In genomic region chr3R:19314283-19314682, dm6 we compare ENCODE assay signal across 4 fruit fly cellular contexts.
TF ChIP-seq lines count a peak whose summit lies in the region.

No protein-coding gene starts in this region.

- TF ChIP-seq CTCF in whole organism, embryonic (GFP tag; optimal IDR thresholded peaks at IDR 0.05; lab: Kevin White, UChicago): no peak

TF ChIP-seq in whole organism, embryonic, 481 proteins besides CTCF, POLR2A, EP300 and RAD21:
- TF ChIP-seq nom (GFP tag; optimal IDR thresholded peaks at IDR 0.05; lab: Kevin White, UChicago) (peak; percentile 60), sens (GFP tag; lab: Kevin White, UChicago) (peak; percentile 76), bsh (GFP tag; optimal IDR thresholded peaks at IDR 0.05; lab: Kevin White, UChicago) (peak in 1 of 2 experiments; percentile 57), stc (GFP tag; IDR thresholded peaks at IDR 0.05; lab: Robert Waterston, UW) (no peak), Trl (optimal IDR thresholded peaks at IDR 0.05; lab: Kevin White, UChicago) (no peak), Trl (GFP tag; optimal IDR thresholded peaks at IDR 0.05; lab: Kevin White, UChicago) (no peak), CG4360 (GFP tag; IDR thresholded peaks at IDR 0.05; lab: Robert Waterston, UW) (no peak), peb (GFP tag; IDR thresholded peaks at IDR 0.05; lab: Robert Waterston, UW) (no peak), Drgx (GFP tag; IDR thresholded peaks at IDR 0.05; lab: Robert Waterston, UW) (peak; percentile 32; the same call in 1 of the 2 replicates), CG4854 (GFP tag; optimal IDR thresholded peaks at IDR 0.05; lab: Kevin White, UChicago) (no peak), unpg (GFP tag; optimal IDR thresholded peaks at IDR 0.05; lab: Kevin White, UChicago) (no peak), lbe (GFP tag; optimal IDR thresholded peaks at IDR 0.05; lab: Kevin White, UChicago) (peak; percentile 62), E2f1 (GFP tag; IDR thresholded peaks at IDR 0.05; lab: Robert Waterston, UW) (0 out of 2 replicates have a peak, but pooled peaks have one; percentile 16), corto (GFP tag; optimal IDR thresholded peaks at IDR 0.05; lab: Kevin White, UChicago) (peak; percentile 84), CG7271 (tag; optimal IDR thresholded peaks at IDR 0.05; lab: Kevin White, UChicago) (no peak)

TF ChIP-seq in whole organism, prepupa, 60 proteins besides CTCF, POLR2A, EP300 and RAD21 (continues in another document):
- peak; percentile 90 for TF ChIP-seq Ets96B (tag; optimal IDR thresholded peaks at IDR 0.05; lab: Kevin White, UChicago)
- no peak for TF ChIP-seq CG6854 (GFP tag; optimal IDR thresholded peaks at IDR 0.05; lab: Kevin White, UChicago)
- TF ChIP-seq fd85E (GFP tag; optimal IDR thresholded peaks at IDR 0.05; lab: Kevin White, UChicago): peak; percentile 33
- TF ChIP-seq Sox102F (GFP tag; optimal IDR thresholded peaks at IDR 0.05; lab: Kevin White, UChicago): peak; percentile 89
- peak; percentile 91 for TF ChIP-seq Met (GFP tag; optimal IDR thresholded peaks at IDR 0.05; lab: Kevin White, UChicago)
- peak; percentile 89 for TF ChIP-seq vri (GFP tag; optimal IDR thresholded peaks at IDR 0.05; lab: Kevin White, UChicago)
- no peak for TF ChIP-seq dac (GFP tag; optimal IDR thresholded peaks at IDR 0.05; lab: Kevin White, UChicago)
- peak; percentile 89 for TF ChIP-seq OdsH (GFP tag; optimal IDR thresholded peaks at IDR 0.05; lab: Kevin White, UChicago)
- TF ChIP-seq net (GFP tag; optimal IDR thresholded peaks at IDR 0.05; lab: Kevin White, UChicago): peak; percentile 75
- peak; percentile 77 for TF ChIP-seq ss (GFP tag; optimal IDR thresholded peaks at IDR 0.05; lab: Kevin White, UChicago)
- TF ChIP-seq CG9139 (GFP tag; optimal IDR thresholded peaks at IDR 0.05; lab: Kevin White, UChicago): peak; percentile 65
- peak; percentile 18; the same call in 1 of the 2 replicates for TF ChIP-seq CG11294 (GFP tag; IDR thresholded peaks at IDR 0.05; lab: Robert Waterston, UW)
- TF ChIP-seq CG6808 (GFP tag; optimal IDR thresholded peaks at IDR 0.05; lab: Kevin White, UChicago): peak; percentile 78
- peak; percentile 82 for TF ChIP-seq CG3032 (tag; optimal IDR thresholded peaks at IDR 0.05; lab: Kevin White, UChicago)
- TF ChIP-seq CG11902 (GFP tag; optimal IDR thresholded peaks at IDR 0.05; lab: Kevin White, UChicago): peak; percentile 74
- TF ChIP-seq lz (GFP tag; optimal IDR thresholded peaks at IDR 0.05; lab: Kevin White, UChicago): peak; percentile 87
- peak; percentile 81 for TF ChIP-seq dsx (GFP tag; optimal IDR thresholded peaks at IDR 0.05; lab: Kevin White, UChicago; ENCODE audit: poor library complexity, severe bottlenecking)
- TF ChIP-seq Eip78C (GFP tag; lab: Kevin White, UChicago): peak; percentile 96
- TF ChIP-seq spab (GFP tag; optimal IDR thresholded peaks at IDR 0.05; lab: Kevin White, UChicago): peak; percentile 82
- peak; percentile 80 for TF ChIP-seq CG34406 (GFP tag; optimal IDR thresholded peaks at IDR 0.05; lab: Kevin White, UChicago)
- TF ChIP-seq CG6163 (GFP tag; IDR thresholded peaks at IDR 0.05; lab: Robert Waterston, UW): peak; percentile 89
- peak; percentile 92 for TF ChIP-seq acj6 (GFP tag; optimal IDR thresholded peaks at IDR 0.05; lab: Kevin White, UChicago)
- peak; percentile 90 for TF ChIP-seq CG3919 (GFP tag; optimal IDR thresholded peaks at IDR 0.05; lab: Kevin White, UChicago)
- TF ChIP-seq CG4318 (GFP tag; optimal IDR thresholded peaks at IDR 0.05; lab: Kevin White, UChicago): peak; percentile 1
- peak; percentile 89 for TF ChIP-seq CG6792 (GFP tag; optimal IDR thresholded peaks at IDR 0.05; lab: Kevin White, UChicago)
- peak; percentile 85 for TF ChIP-seq pdm3 (GFP tag; optimal IDR thresholded peaks at IDR 0.05; lab: Kevin White, UChicago)

TF ChIP-seq in whole organism, pupa, 21 proteins besides CTCF, POLR2A, EP300 and RAD21:
- peak; percentile 48 for TF ChIP-seq D1 (tag; optimal IDR thresholded peaks at IDR 0.05; lab: Kevin White, UChicago)
- peak; percentile 86 for TF ChIP-seq CG8159 (tag; optimal IDR thresholded peaks at IDR 0.05; lab: Kevin White, UChicago)
- TF ChIP-seq Pif1B (GFP tag; optimal IDR thresholded peaks at IDR 0.05; lab: Kevin White, UChicago): peak; percentile 76
- TF ChIP-seq CG9948 (tag; optimal IDR thresholded peaks at IDR 0.05; lab: Kevin White, UChicago): peak; percentile 87
- no peak for TF ChIP-seq Ets98B (GFP tag; IDR thresholded peaks at IDR 0.05; lab: Robert Waterston, UW)
- TF ChIP-seq CG32121 (GFP tag; IDR thresholded peaks at IDR 0.05; lab: Robert Waterston, UW): no peak
- TF ChIP-seq CG15710 (tag; optimal IDR thresholded peaks at IDR 0.05; lab: Kevin White, UChicago): peak; percentile 91
- TF ChIP-seq CG12605 (GFP tag; IDR thresholded peaks at IDR 0.05; lab: Robert Waterston, UW): peak; percentile 72
- TF ChIP-seq CG4496 (GFP tag; IDR thresholded peaks at IDR 0.05; lab: Robert Waterston, UW): peak; percentile 70
- TF ChIP-seq Pif1A (GFP tag; optimal IDR thresholded peaks at IDR 0.05; lab: Kevin White, UChicago): peak; percentile 81
- peak; percentile 88 for TF ChIP-seq CG34367 (tag; optimal IDR thresholded peaks at IDR 0.05; lab: Kevin White, UChicago)
- peak; percentile 45 for TF ChIP-seq CG8301 (tag; optimal IDR thresholded peaks at IDR 0.05; lab: Kevin White, UChicago)
- TF ChIP-seq gl (tag; optimal IDR thresholded peaks at IDR 0.05; lab: Kevin White, UChicago): peak; percentile 73
- TF ChIP-seq EcR (GFP tag; optimal IDR thresholded peaks at IDR 0.05; lab: Kevin White, UChicago): peak; percentile 20
- peak; percentile 56 for TF ChIP-seq CG13204 (GFP tag; optimal IDR thresholded peaks at IDR 0.05; lab: Kevin White, UChicago)
- TF ChIP-seq CG10348 (GFP tag; IDR thresholded peaks at IDR 0.05; lab: Robert Waterston, UW): no peak
- peak; percentile 69 for TF ChIP-seq CG14655 (GFP tag; optimal IDR thresholded peaks at IDR 0.05; lab: Kevin White, UChicago)
- TF ChIP-seq fd96Ca (GFP tag; IDR thresholded peaks at IDR 0.05; lab: Robert Waterston, UW): peak; percentile 70
- peak; percentile 89 for TF ChIP-seq CG17806 (tag; optimal IDR thresholded peaks at IDR 0.05; lab: Kevin White, UChicago)
- TF ChIP-seq rn (GFP tag; IDR thresholded peaks at IDR 0.05; lab: Robert Waterston, UW): peak; percentile 65
- TF ChIP-seq Snoo (tag; optimal IDR thresholded peaks at IDR 0.05; lab: Kevin White, UChicago): peak; percentile 73

TF ChIP-seq in whole organism, wandering third instar larva, 38 proteins besides CTCF, POLR2A, EP300 and RAD21 (continues in another document):
- peak; percentile 92 for TF ChIP-seq br (GFP tag; optimal IDR thresholded peaks at IDR 0.05; lab: Kevin White, UChicago)
- TF ChIP-seq dmrt93B (GFP tag; optimal IDR thresholded peaks at IDR 0.05; lab: Kevin White, UChicago): peak; percentile 60
- peak; percentile 75 for TF ChIP-seq brk (GFP tag; optimal IDR thresholded peaks at IDR 0.05; lab: Kevin White, UChicago)
- TF ChIP-seq ey (GFP tag; optimal IDR thresholded peaks at IDR 0.05; lab: Kevin White, UChicago): peak; percentile 94
- TF ChIP-seq dsf (GFP tag; optimal IDR thresholded peaks at IDR 0.05; lab: Kevin White, UChicago; ENCODE audit: borderline replicate concordance): peak; percentile 39
- TF ChIP-seq HLH106 (tag; optimal IDR thresholded peaks at IDR 0.05; lab: Kevin White, UChicago): peak; percentile 80
- TF ChIP-seq Abd-B (GFP tag; optimal IDR thresholded peaks at IDR 0.05; lab: Kevin White, UChicago): no peak
- TF ChIP-seq lola (GFP tag; optimal IDR thresholded peaks at IDR 0.05; lab: Kevin White, UChicago): no peak
- TF ChIP-seq foxo (GFP tag; optimal IDR thresholded peaks at IDR 0.05; lab: Kevin White, UChicago): peak in 1 of 2 experiments; percentile 90
- peak; percentile 86 for TF ChIP-seq h (GFP tag; optimal IDR thresholded peaks at IDR 0.05; lab: Kevin White, UChicago)
- peak; percentile 54 for TF ChIP-seq CrebA (GFP tag; optimal IDR thresholded peaks at IDR 0.05; lab: Kevin White, UChicago; ENCODE audit: borderline replicate concordance)
- TF ChIP-seq usp (GFP tag; optimal IDR thresholded peaks at IDR 0.05; lab: Kevin White, UChicago): no peak
- TF ChIP-seq Myc (optimal IDR thresholded peaks at IDR 0.05; lab: Kevin White, UChicago): no peak
- no peak for TF ChIP-seq sv (GFP tag; optimal IDR thresholded peaks at IDR 0.05; lab: Kevin White, UChicago)
- peak; percentile 39 for TF ChIP-seq CG32264 (GFP tag; optimal IDR thresholded peaks at IDR 0.05; lab: Kevin White, UChicago)
- TF ChIP-seq rgr (GFP tag; optimal IDR thresholded peaks at IDR 0.05; lab: Kevin White, UChicago): peak; percentile 93
- TF ChIP-seq sage (GFP tag; optimal IDR thresholded peaks at IDR 0.05; lab: Kevin White, UChicago): peak; percentile 61
- TF ChIP-seq Hr78 (GFP tag; optimal IDR thresholded peaks at IDR 0.05; lab: Kevin White, UChicago): no peak
- TF ChIP-seq jim (GFP tag; optimal IDR thresholded peaks at IDR 0.05; lab: Kevin White, UChicago): no peak
- TF ChIP-seq pan (optimal IDR thresholded peaks at IDR 0.05; lab: Kevin White, UChicago): no peak
- TF ChIP-seq dl (GFP tag; optimal IDR thresholded peaks at IDR 0.05; lab: Kevin White, UChicago; ENCODE audit: insufficient read depth in 1 of 2, partially characterized antibody in 2 of 2): no peak
- TF ChIP-seq Dif (GFP tag; optimal IDR thresholded peaks at IDR 0.05; lab: Kevin White, UChicago; ENCODE audit: partially characterized antibody): no peak
- peak; percentile 27 for TF ChIP-seq GATAd (GFP tag; optimal IDR thresholded peaks at IDR 0.05; lab: Kevin White, UChicago)
- peak; percentile 8 for TF ChIP-seq Mio (GFP tag; optimal IDR thresholded peaks at IDR 0.05; lab: Kevin White, UChicago)
- TF ChIP-seq Sp1 (GFP tag; optimal IDR thresholded peaks at IDR 0.05; lab: Kevin White, UChicago): peak; percentile 80
- TF ChIP-seq psq (GFP tag; optimal IDR thresholded peaks at IDR 0.05; lab: Kevin White, UChicago): peak; percentile 85
- TF ChIP-seq Rel (GFP tag; optimal IDR thresholded peaks at IDR 0.05; lab: Kevin White, UChicago): peak; percentile 38
- no peak for TF ChIP-seq Rel (tag; optimal IDR thresholded peaks at IDR 0.05; lab: Kevin White, UChicago)
- TF ChIP-seq fru (GFP tag; optimal IDR thresholded peaks at IDR 0.05; lab: Kevin White, UChicago): peak; percentile 89
- TF ChIP-seq Hnf4 (GFP tag; optimal IDR thresholded peaks at IDR 0.05; lab: Kevin White, UChicago): peak; percentile 89
- no peak for TF ChIP-seq Hr83 (GFP tag; optimal IDR thresholded peaks at IDR 0.05; lab: Kevin White, UChicago; ENCODE audit: poor library complexity, severe bottlenecking)
- peak; percentile 17 for TF ChIP-seq CG9705 (GFP tag; optimal IDR thresholded peaks at IDR 0.05; lab: Kevin White, UChicago)
- peak; percentile 93 for TF ChIP-seq OdsH (GFP tag; optimal IDR thresholded peaks at IDR 0.05; lab: Kevin White, UChicago)
- TF ChIP-seq Dfd (GFP tag; optimal IDR thresholded peaks at IDR 0.05; lab: Kevin White, UChicago): no peak
- TF ChIP-seq tai (GFP tag; optimal IDR thresholded peaks at IDR 0.05; lab: Kevin White, UChicago): peak; percentile 86
- TF ChIP-seq woc (GFP tag; optimal IDR thresholded peaks at IDR 0.05; lab: Kevin White, UChicago): peak; percentile 80
- TF ChIP-seq N (GFP tag; optimal IDR thresholded peaks at IDR 0.05; lab: Kevin White, UChicago): no peak

Comparison
In these comparisons a context has a peak if more than half of its experiments do, and no peak if none do; other contexts are left out.
1. Of the 7 proteins assayed by ChIP-seq in both whole organism, embryonic and whole organism, prepupa: peak only in whole organism, embryonic: none; only in whole organism, prepupa: Blimp-1, CG16779, Gug, Hr39, Lpt and Sox102F; in both: none; in neither: 1.